Worm (Caenorhabditis elegans): ENCODE data around the gene Y41G9A.6.

Y41G9A.6 gene

DNA sequence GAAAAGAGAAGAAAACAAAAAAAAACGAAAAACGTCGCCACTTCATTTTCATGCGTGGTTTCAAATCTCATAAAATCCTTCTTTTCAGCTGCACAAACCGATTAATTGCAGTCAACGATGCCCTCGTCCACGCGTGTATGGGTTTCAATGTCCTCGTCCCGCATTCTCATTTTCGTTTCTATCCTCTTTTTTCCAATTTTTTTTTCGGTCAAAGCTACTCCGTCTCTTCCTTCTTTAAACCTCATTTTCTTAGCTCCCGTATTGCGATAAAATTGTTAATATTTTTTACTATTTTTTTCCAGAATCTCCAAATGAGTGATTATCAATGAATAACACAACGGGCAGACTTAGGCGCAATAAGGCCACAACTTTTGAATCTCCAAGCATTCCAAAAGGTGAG, 27.5 kb downstream of the Y41G9A.6 start, which contains the start of gene aakg-3:
Gene aakg-3 (plus strand): TSS at position 301 of the 400 bp plus-strand sequence.
- TF ChIP-seq bed-1 (GFP tag; IDR thresholded peaks at IDR 0.05) (no peak), K12H6.12 (tag; optimal IDR thresholded peaks at IDR 0.05) (no peak), C17E4.6 (GFP tag; IDR thresholded peaks at IDR 0.05) (no peak), C06A6.2 (GFP tag; conservative IDR thresholded peaks at IDR 0.05) (no peak), F57A8.1 (GFP tag; optimal IDR thresholded peaks at IDR 0.05) (no peak), ztf-3 (GFP tag; optimal IDR thresholded peaks at IDR 0.05) (no peak), somi-1 (GFP tag; optimal IDR thresholded peaks at IDR 0.05) (no peak), nhr-27 (tag; optimal IDR thresholded peaks at IDR 0.05) (no peak), ztf-18 (tag; optimal IDR thresholded peaks at IDR 0.05) (no peak)

DNA sequence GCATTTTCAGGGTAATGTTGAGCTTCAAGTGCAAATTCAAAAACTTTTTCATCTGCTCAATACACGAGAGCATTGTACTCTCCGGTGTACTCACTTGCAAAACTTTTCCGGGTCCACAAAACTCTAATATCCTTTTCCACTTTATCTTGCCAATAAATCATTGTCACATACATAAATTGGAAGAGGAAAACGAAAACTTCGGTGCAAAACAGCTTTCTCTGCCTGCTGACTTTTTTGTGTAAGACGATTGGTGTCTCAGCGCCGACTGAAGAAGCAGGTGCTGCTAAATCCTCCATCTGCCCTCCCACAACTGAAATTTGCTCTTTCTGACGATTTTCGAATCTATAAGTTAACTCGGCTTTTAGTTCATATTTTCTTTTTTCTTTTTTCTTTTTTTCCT, 28.2 kb downstream of the Y41G9A.6 start:
- no peak for TF ChIP-seq dox-1 (GFP tag; IDR thresholded peaks at IDR 0.05)
- no peak for TF ChIP-seq ceh-27 (GFP tag; optimal IDR thresholded peaks at IDR 0.05)
- TF ChIP-seq Y53F4B.3 (GFP tag; IDR thresholded peaks at IDR 0.05), result no peak
- no peak for TF ChIP-seq unc-62 (GFP tag; optimal IDR thresholded peaks at IDR 0.05)
- no peak for TF ChIP-seq nhr-27 (tag; optimal IDR thresholded peaks at IDR 0.05)

DNA sequence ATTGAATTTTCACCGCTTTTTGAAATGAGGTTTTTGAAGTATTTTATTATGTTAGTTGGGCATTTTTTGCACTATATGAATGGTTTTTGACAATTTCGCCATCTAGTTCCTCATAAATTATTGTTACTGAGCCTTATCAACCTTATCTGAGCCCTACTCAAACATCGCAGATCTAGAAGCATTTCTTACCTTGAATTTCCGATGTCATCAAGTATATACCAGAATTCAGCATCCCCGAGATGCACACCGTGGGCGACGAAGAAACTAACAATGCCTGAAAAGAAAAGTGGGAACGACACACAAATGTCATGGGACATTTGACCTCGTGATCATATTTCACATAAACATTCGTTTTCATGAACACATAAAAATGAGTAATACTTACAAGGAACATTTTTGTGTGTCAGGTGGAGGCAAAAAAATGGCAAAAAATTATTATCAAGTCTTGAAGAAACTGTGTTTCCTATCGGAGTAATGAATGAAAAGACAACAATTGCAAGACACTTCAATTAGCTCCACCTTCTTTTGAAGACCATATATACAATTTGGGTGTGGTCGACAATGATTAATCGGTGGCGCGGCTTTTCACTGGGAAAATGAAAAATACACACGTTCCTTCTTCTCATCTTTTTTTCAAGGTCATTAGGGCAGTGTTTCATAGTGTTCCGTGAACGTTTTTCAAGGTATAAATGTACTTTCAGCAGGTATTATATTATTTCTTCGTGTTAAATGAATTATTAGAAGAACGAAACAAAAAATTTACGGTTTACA, 31.1 kb downstream of the Y41G9A.6 start:
- TF ChIP-seq lin-40 (tag; optimal IDR thresholded peaks at IDR 0.05) (peak; percentile 32), nhr-80 (tag; optimal IDR thresholded peaks at IDR 0.05) (peak; percentile 43), tlf-1 (GFP tag; optimal IDR thresholded peaks at IDR 0.05) (peak; percentile 17), somi-1 (GFP tag; optimal IDR thresholded peaks at IDR 0.05) (no peak), ZK185.1 (tag; optimal IDR thresholded peaks at IDR 0.05; ENCODE audit: poor library complexity, severe bottlenecking) (peak; percentile 37), ets-4 (GFP tag; optimal IDR thresholded peaks at IDR 0.05) (no peak), ama-1 (optimal IDR thresholded peaks at IDR 0.05) (peak; percentile 49), ama-1 (GFP tag; optimal IDR thresholded peaks at IDR 0.05) (no peak), lir-1 (GFP tag; conservative IDR thresholded peaks at IDR 0.05) (no peak), ceh-27 (GFP tag; optimal IDR thresholded peaks at IDR 0.05) (peak; percentile 12), ztf-26 (tag; optimal IDR thresholded peaks at IDR 0.05) (peak; percentile 40), F23B12.7 (tag; optimal IDR thresholded peaks at IDR 0.05; ENCODE audit: insufficient read depth) (peak; percentile 3), madf-3 (GFP tag; IDR thresholded peaks at IDR 0.05) (0 out of 2 replicates have a peak, but pooled peaks have one; percentile 11), sea-2 (GFP tag; IDR thresholded peaks at IDR 0.05) (no peak), egl-44 (GFP tag; IDR thresholded peaks at IDR 0.05) (no peak), B0035.1 (tag; optimal IDR thresholded peaks at IDR 0.05) (no peak), F22D6.2 (tag; optimal IDR thresholded peaks at IDR 0.05) (peak; percentile 34), cebp-1 (GFP tag; IDR thresholded peaks at IDR 0.05) (no peak), cebp-1 (tag; optimal IDR thresholded peaks at IDR 0.05) (peak; percentile 53), unc-62 (GFP tag; optimal IDR thresholded peaks at IDR 0.05) (peak; percentile 29), pbrm-1 (GFP tag; IDR thresholded peaks at IDR 0.05) (peak; percentile 9; the same call in 1 of the 2 replicates), attf-3 (GFP tag; conservative IDR thresholded peaks at IDR 0.05) (no peak), madf-10 (tag; optimal IDR thresholded peaks at IDR 0.05) (peak; percentile 4), nhr-179 (tag; optimal IDR thresholded peaks at IDR 0.05) (no peak), nfyb-1 (GFP tag; IDR thresholded peaks at IDR 0.05) (peak; percentile 57; the same call in 1 of the 2 replicates), ekl-4 (GFP tag; IDR thresholded peaks at IDR 0.05) (peak; percentile 56)

Data from whole organism, young adult.